Fruit fly (Drosophila melanogaster) whole organism, embryonic: ENCODE data around the gene Tim8.

Experiments
- Adf1 ChIP-seq: fragments of 200-800 bp; sonication (Bioruptor generic); IDR thresholded peaks from 2 replicates; pipeline ENCODE4 v1.3.6; 2022; ENCODE audit warnings: missing biosample characterization, missing genetic modification characterization
- Antp ChIP-seq: fragments of 200-800 bp; sonication (Bioruptor generic); optimal IDR thresholded peaks from 3 replicates; lab custom pipeline; 2016; ENCODE audit warnings: missing biosample characterization, missing genetic modification characterization
- B-H2 ChIP-seq: fragments of 200-800 bp; sonication (Bioruptor generic); optimal IDR thresholded peaks from 2 replicates; lab custom pipeline; 2018; ENCODE audit warnings: missing biosample characterization, mild to moderate bottlenecking, missing genetic modification characterization
- CG10565 ChIP-seq: fragments of 200-800 bp; sonication (Bioruptor generic); optimal IDR thresholded peaks from 3 replicates; lab custom pipeline; 2016; ENCODE audit warnings: missing biosample characterization, mild to moderate bottlenecking, missing genetic modification characterization
- CG11085 ChIP-seq: fragments of 200-800 bp; sonication (Bioruptor generic); IDR thresholded peaks from 2 replicates; pipeline ENCODE4 v1.3.6; 2022; ENCODE audit warnings: missing biosample characterization, missing genetic modification characterization
- CG12391 ChIP-seq: fragments of 200-800 bp; sonication (Bioruptor generic); optimal IDR thresholded peaks from 3 replicates; lab custom pipeline; 2018; ENCODE audit warnings: missing biosample characterization, mild to moderate bottlenecking, missing genetic modification characterization, moderate library complexity
- CG13123 ChIP-seq: fragments of 200-800 bp; sonication (Bioruptor generic); optimal IDR thresholded peaks from 2 replicates; lab custom pipeline; 2016; ENCODE audit warnings: missing biosample characterization, missing genetic modification characterization
- CG14667 ChIP-seq: fragments of 200-800 bp; sonication (Bioruptor generic); IDR thresholded peaks from 2 replicates; pipeline ENCODE4 v1.3.6; 2022; ENCODE audit warnings: missing biosample characterization, missing genetic modification characterization
- CG30403 ChIP-seq: fragments of 200-800 bp; sonication (Bioruptor generic); optimal IDR thresholded peaks from 3 replicates; lab custom pipeline; 2016; ENCODE audit warnings: missing biosample characterization, missing genetic modification characterization
- CG31441 ChIP-seq: fragments of 200-800 bp; sonication (Bioruptor generic); IDR thresholded peaks from 2 replicates; pipeline ENCODE4 v1.3.6; 2022; ENCODE audit warnings: missing biosample characterization, missing genetic modification characterization
- CG33557 ChIP-seq: fragments of 200-800 bp; sonication (Bioruptor generic); optimal IDR thresholded peaks from 2 replicates; lab custom pipeline; 2019; ENCODE audit warnings: missing biosample characterization, mild to moderate bottlenecking, missing genetic modification characterization, moderate library complexity
- CG4282 ChIP-seq: fragments of 200-800 bp; sonication (Bioruptor generic); optimal IDR thresholded peaks from 2 replicates; lab custom pipeline; 2016; ENCODE audit warnings: missing biosample characterization, missing genetic modification characterization
- CG4424 ChIP-seq: fragments of 200-800 bp; sonication (Bioruptor generic); optimal IDR thresholded peaks from 3 replicates; lab custom pipeline; 2016; ENCODE audit warnings: missing biosample characterization, missing genetic modification characterization
- CG4820 ChIP-seq: fragments of 200-800 bp; sonication (Bioruptor generic); optimal IDR thresholded peaks from 3 replicates; lab custom pipeline; 2016; ENCODE audit warnings: missing biosample characterization, missing genetic modification characterization
- CG5953 ChIP-seq: fragments of 200-800 bp; sonication (Bioruptor generic); IDR thresholded peaks from 2 replicates; pipeline ENCODE4 v1.3.6; 2022; ENCODE audit warnings: missing biosample characterization, missing genetic modification characterization
- CG6689 ChIP-seq: fragments of 200-800 bp; sonication (Bioruptor generic); IDR thresholded peaks from 2 replicates; pipeline ENCODE4 v1.3.6; 2022; ENCODE audit warnings: missing biosample characterization, missing genetic modification characterization
- CG7745 ChIP-seq: fragments of 200-800 bp; sonication (Bioruptor generic); optimal IDR thresholded peaks from 2 replicates; lab custom pipeline; 2018; ENCODE audit warnings: missing biosample characterization, mild to moderate bottlenecking, missing genetic modification characterization, moderate library complexity
- CG8765 ChIP-seq: fragments of 200-800 bp; sonication (Bioruptor generic); IDR thresholded peaks from 2 replicates; pipeline ENCODE4 v1.3.6; 2022; ENCODE audit warnings: missing biosample characterization, missing genetic modification characterization
- CG9727 ChIP-seq: fragments of 200-800 bp; sonication (Bioruptor generic); optimal IDR thresholded peaks from 3 replicates; lab custom pipeline; 2017; ENCODE audit warnings: missing biosample characterization, mild to moderate bottlenecking, missing genetic modification characterization
- Dbx ChIP-seq: fragments of 200-800 bp; sonication (Bioruptor generic); IDR thresholded peaks from 3 replicates; pipeline ENCODE4 v1.3.6; 2022; ENCODE audit warnings: missing biosample characterization, missing genetic modification characterization
- Deaf1 ChIP-seq: fragments of 200-800 bp; optimal IDR thresholded peaks from 3 replicates; lab custom pipeline; 2019; ENCODE audit warnings: missing biosample characterization, mild to moderate bottlenecking, missing genetic modification characterization, moderate library complexity
- Dfd ChIP-seq, 2 experiments: fragments of >200 bp; optimal IDR thresholded peaks; 2 replicates each; lab custom pipeline; 2017; ENCODE audit warnings: missing biosample characterization in 2 of 2, missing genetic modification characterization in 2 of 2
- MESR4 ChIP-seq: fragments of 200-800 bp; sonication (Bioruptor generic); optimal IDR thresholded peaks from 2 replicates; lab custom pipeline; 2018; ENCODE audit warnings: missing biosample characterization, mild to moderate bottlenecking, missing genetic modification characterization, moderate library complexity
- Optix ChIP-seq: fragments of 200-800 bp; sonication (Bioruptor generic); IDR thresholded peaks from 3 replicates; pipeline ENCODE4 v1.3.6; 2022; ENCODE audit warnings: missing biosample characterization, missing genetic modification characterization
- Pdp1 ChIP-seq, 2 experiments: fragments of 200-800 bp; sonication (Bioruptor generic); optimal IDR thresholded peaks; 3 replicates each; lab custom pipeline; 2016; ENCODE audit warnings: missing biosample characterization in 2 of 2, missing genetic modification characterization in 2 of 2, mild to moderate bottlenecking in 1 of 2, moderate library complexity in 1 of 2
- Side ChIP-seq: fragments of 200-800 bp; sonication (Bioruptor generic); optimal IDR thresholded peaks from 2 replicates; lab custom pipeline; 2016; ENCODE audit warnings: missing biosample characterization, missing genetic modification characterization
- Spps ChIP-seq: fragments of 200-800 bp; sonication (Bioruptor generic); optimal IDR thresholded peaks from 2 replicates; lab custom pipeline; 2018; ENCODE audit warnings: missing biosample characterization, mild to moderate bottlenecking, missing genetic modification characterization
- Stat92E ChIP-seq, 3 experiments: fragments of >200 bp in 2 of 3; fragments of 200-800 bp in 1 of 3; sonication (Bioruptor generic) in 1 of 3; optimal IDR thresholded peaks; 2 replicates each; lab custom pipeline; 2017 to 2019; ENCODE audit warnings: missing biosample characterization in 3 of 3, missing genetic modification characterization in 3 of 3, mild to moderate bottlenecking in 1 of 3, moderate library complexity in 1 of 3
- Tbp ChIP-seq: fragments of >200 bp; optimal IDR thresholded peaks from 2 replicates; lab custom pipeline; 2018; ENCODE audit warnings: missing biosample characterization, missing genetic modification characterization
- ap ChIP-seq: fragments of 200-800 bp; sonication (Bioruptor generic); IDR thresholded peaks from 2 replicates; pipeline ENCODE4 v1.3.6; 2022; ENCODE audit warnings: missing biosample characterization, missing genetic modification characterization
- ara ChIP-seq: fragments of 200-800 bp; sonication (Bioruptor generic); IDR thresholded peaks from 2 replicates; pipeline ENCODE4 v1.3.6; 2022; ENCODE audit warnings: missing biosample characterization, missing genetic modification characterization
- cad ChIP-seq: fragments of >200 bp; optimal IDR thresholded peaks from 2 replicates; lab custom pipeline; 2017; ENCODE audit warnings: missing biosample characterization, missing genetic modification characterization
- chm ChIP-seq: fragments of 200-800 bp; sonication (Bioruptor generic); IDR thresholded peaks from 2 replicates; pipeline ENCODE4 v1.3.6; 2022; ENCODE audit warnings: missing biosample characterization, missing genetic modification characterization
- croc ChIP-seq: fragments of 200-800 bp; sonication (Bioruptor generic); conservative IDR thresholded peaks from 3 replicates; pipeline ENCODE4 v1.3.6; 2022; ENCODE audit warnings: missing biosample characterization, missing genetic modification characterization
- crp ChIP-seq, 2 experiments: fragments of 200-800 bp; sonication (Bioruptor generic); optimal IDR thresholded peaks; 2 replicates in 1 of 2; 3 replicates in 1 of 2; lab custom pipeline; 2017; ENCODE audit warnings: missing biosample characterization in 2 of 2, missing genetic modification characterization in 2 of 2, mild to moderate bottlenecking in 1 of 2, moderate library complexity in 1 of 2
- eve ChIP-seq, 2 experiments: fragments of >200 bp; optimal IDR thresholded peaks; 2 replicates each; lab custom pipeline; 2017; ENCODE audit warnings: missing biosample characterization in 2 of 2, missing genetic modification characterization in 2 of 2
- gcm ChIP-seq: fragments of 200-800 bp; sonication (Bioruptor generic); optimal IDR thresholded peaks from 2 replicates; lab custom pipeline; 2019; ENCODE audit warnings: missing biosample characterization, mild to moderate bottlenecking, missing genetic modification characterization, moderate library complexity
- gem ChIP-seq: fragments of 200-800 bp; sonication (Bioruptor generic); optimal IDR thresholded peaks from 2 replicates; lab custom pipeline; 2019; ENCODE audit warnings: missing biosample characterization, mild to moderate bottlenecking, missing genetic modification characterization, moderate library complexity
- gfzf ChIP-seq: fragments of 200-800 bp; sonication (Bioruptor generic); optimal IDR thresholded peaks from 2 replicates; lab custom pipeline; 2016; ENCODE audit warnings: missing biosample characterization, mild to moderate bottlenecking, missing genetic modification characterization, moderate library complexity
- her ChIP-seq: fragments of 200-800 bp; sonication (Bioruptor generic); optimal IDR thresholded peaks from 2 replicates; lab custom pipeline; 2016; ENCODE audit warnings: missing biosample characterization, missing genetic modification characterization
- jing ChIP-seq: fragments of 200-800 bp; sonication (Bioruptor generic); optimal IDR thresholded peaks from 2 replicates; lab custom pipeline; 2018; ENCODE audit warnings: missing biosample characterization, mild to moderate bottlenecking, missing genetic modification characterization
- kah ChIP-seq: fragments of 200-800 bp; sonication (Bioruptor generic); optimal IDR thresholded peaks from 2 replicates; lab custom pipeline; 2018; ENCODE audit warnings: missing biosample characterization, mild to moderate bottlenecking, missing genetic modification characterization
- kay ChIP-seq: fragments of 200-800 bp; sonication (Bioruptor generic); optimal IDR thresholded peaks from 2 replicates; lab custom pipeline; 2016; ENCODE audit warnings: missing biosample characterization, missing genetic modification characterization
- kni ChIP-seq: fragments of 200-800 bp; sonication (Bioruptor generic); optimal IDR thresholded peaks from 3 replicates; lab custom pipeline; 2017; ENCODE audit warnings: mild to moderate bottlenecking, missing biosample characterization, missing genetic modification reagents, missing genetic modification characterization
- maf-S ChIP-seq: fragments of 200-800 bp; sonication (Bioruptor generic); optimal IDR thresholded peaks from 2 replicates; lab custom pipeline; 2016; ENCODE audit warnings: missing biosample characterization, missing genetic modification characterization
- nau ChIP-seq: fragments of 200-800 bp; sonication (Bioruptor generic); optimal IDR thresholded peaks from 3 replicates; lab custom pipeline; 2017; ENCODE audit warnings: missing biosample characterization, mild to moderate bottlenecking, missing genetic modification characterization, missing genetic modification reagents
- nerfin-1 ChIP-seq: fragments of 200-800 bp; sonication (Bioruptor generic); optimal IDR thresholded peaks from 3 replicates; lab custom pipeline; 2019; ENCODE audit warnings: missing biosample characterization, mild to moderate bottlenecking, missing genetic modification characterization, moderate library complexity
- sd ChIP-seq: fragments of 200-800 bp; sonication (Bioruptor generic); optimal IDR thresholded peaks from 3 replicates; lab custom pipeline; 2018; ENCODE audit warnings: missing biosample characterization, mild to moderate bottlenecking, missing genetic modification characterization, moderate library complexity
- stwl ChIP-seq: fragments of 200-800 bp; sonication (Bioruptor generic); optimal IDR thresholded peaks from 3 replicates; lab custom pipeline; 2018; ENCODE audit warnings: missing biosample characterization, mild to moderate bottlenecking, missing genetic modification characterization, moderate library complexity
- z ChIP-seq: fragments of 200-800 bp; sonication (Bioruptor generic); IDR thresholded peaks from 3 replicates; pipeline ENCODE4 v1.3.6; 2022; ENCODE audit warnings: missing biosample characterization, missing genetic modification characterization

Gene Tim8

dm6 chrX:11326213-11326731 lies 42.0 kb upstream of the Tim8 start (continued):
- no peak for TF ChIP-seq Deaf1 (tag; lab: Kevin White, UChicago)
- TF ChIP-seq sd = peak; percentile 79
- TF ChIP-seq ap (GFP tag; lab: Robert Waterston, UW) = peak; percentile 40; the same call in 1 of the 2 replicates
- peak; percentile 67 to 88 for TF ChIP-seq Pdp1 (GFP tag; optimal IDR thresholded peaks at IDR 0.05; lab: Kevin White, UChicago)
- no peak for TF ChIP-seq Adf1 (GFP tag; lab: Robert Waterston, UW)
- TF ChIP-seq z = no peak
- TF ChIP-seq B-H2 (GFP tag; lab: Kevin White, UChicago) = no peak
- 0 out of 3 replicates have a peak, but pooled peaks have one; percentile 7 for TF ChIP-seq Optix
- TF ChIP-seq chm (GFP tag; lab: Robert Waterston, UW) = peak; percentile 57; the same call in 1 of the 2 replicates
- peak; percentile 65 for TF ChIP-seq jing (GFP tag; lab: Kevin White, UChicago)
- no peak for TF ChIP-seq gfzf (GFP tag; lab: Kevin White, UChicago)
- no peak for TF ChIP-seq CG4282
- peak; percentile 33 for TF ChIP-seq Side (GFP tag; lab: Kevin White, UChicago)
- no peak for TF ChIP-seq Stat92E (GFP tag; optimal IDR thresholded peaks at IDR 0.05; lab: Kevin White, UChicago)
- no peak for TF ChIP-seq eve (GFP tag; optimal IDR thresholded peaks at IDR 0.05; lab: Kevin White, UChicago)
- TF ChIP-seq her (GFP tag; lab: Kevin White, UChicago) = peak; percentile 49
- peak; percentile 52 for TF ChIP-seq nerfin-1 (tag; lab: Kevin White, UChicago)
- no peak for TF ChIP-seq Dfd (GFP tag; optimal IDR thresholded peaks at IDR 0.05; lab: Kevin White, UChicago)
- TF ChIP-seq cad (GFP tag; lab: Kevin White, UChicago) = no peak
- TF ChIP-seq ara (GFP tag; lab: Robert Waterston, UW) = no peak
- peak; percentile 49 for TF ChIP-seq maf-S (GFP tag; lab: Kevin White, UChicago)
- TF ChIP-seq CG10565 (GFP tag; lab: Kevin White, UChicago) = no peak
- TF ChIP-seq CG5953 = no peak
- peak; percentile 82 for TF ChIP-seq gem (tag; lab: Kevin White, UChicago)
- no peak for TF ChIP-seq CG33557
- TF ChIP-seq kah = peak; percentile 31
- peak; percentile 74 for TF ChIP-seq CG9727
- TF ChIP-seq kay (GFP tag; lab: Kevin White, UChicago) = peak; percentile 78
- peak in 1 of 2 experiments; percentile 15 for TF ChIP-seq crp (GFP tag; optimal IDR thresholded peaks at IDR 0.05; lab: Kevin White, UChicago)
- peak; percentile 41 for TF ChIP-seq Antp (GFP tag; lab: Kevin White, UChicago)
- TF ChIP-seq CG4424 = peak; percentile 55
- peak; percentile 63 for TF ChIP-seq CG12391 (tag; lab: Kevin White, UChicago)
- TF ChIP-seq Spps (tag; lab: Kevin White, UChicago) = peak; percentile 19
- no peak for TF ChIP-seq nau (GFP tag; lab: Kevin White, UChicago)
- TF ChIP-seq CG13123 (GFP tag; lab: Kevin White, UChicago) = no peak
- no peak for TF ChIP-seq CG7745 (tag; lab: Kevin White, UChicago)
- no peak for TF ChIP-seq Tbp (GFP tag; lab: Kevin White, UChicago)
- peak; percentile 73 for TF ChIP-seq CG30403 (GFP tag; lab: Kevin White, UChicago)
- TF ChIP-seq Dbx = peak; percentile 56; the same call in 1 of the 3 replicates
- TF ChIP-seq CG31441 (GFP tag; lab: Robert Waterston, UW) = peak; percentile 54
- TF ChIP-seq CG11085 = 0 out of 2 replicates have a peak, but pooled peaks have one; percentile 17
- no peak for TF ChIP-seq CG8765 (GFP tag; lab: Robert Waterston, UW)
- TF ChIP-seq croc (GFP tag; lab: Robert Waterston, UW) = no peak; the same call in 2 of the 3 replicates
- TF ChIP-seq kni (GFP tag; lab: Kevin White, UChicago) = peak; percentile 64
- peak; percentile 40; the same call in 1 of the 2 replicates for TF ChIP-seq CG14667 (GFP tag; lab: Robert Waterston, UW)
- no peak for TF ChIP-seq stwl (tag; lab: Kevin White, UChicago)
- peak; percentile 8 for TF ChIP-seq MESR4 (GFP tag; lab: Kevin White, UChicago)
- peak; percentile 46 for TF ChIP-seq CG6689 (GFP tag; lab: Robert Waterston, UW)
- peak; percentile 51 for TF ChIP-seq CG4820 (GFP tag; lab: Kevin White, UChicago)
- peak; percentile 57 for TF ChIP-seq gcm
